Worm (Caenorhabditis elegans): ENCODE measurements around the gene acp-1.

The acp-1 gene

DNA sequence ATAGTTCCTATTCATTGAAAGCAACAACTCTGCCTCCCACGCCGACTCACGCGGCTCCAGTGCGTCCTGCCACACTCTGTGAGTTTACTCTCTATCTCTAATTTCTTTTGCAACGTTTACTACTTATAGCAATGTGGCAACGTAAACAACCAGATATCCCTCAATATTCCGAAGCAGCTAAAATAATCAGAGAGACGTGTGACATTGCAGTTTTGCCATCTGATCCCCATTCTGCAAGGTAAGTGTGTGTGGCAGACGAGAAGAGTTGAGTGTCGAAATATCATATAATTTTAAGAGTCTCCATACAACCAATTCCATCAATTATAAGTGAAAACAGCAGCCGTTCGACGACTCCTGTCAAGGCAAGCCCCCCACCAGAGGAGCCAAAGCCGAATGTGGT lies 45.4 kb downstream of the acp-1 start:
- TF ChIP-seq ztf-16 (tag; optimal IDR thresholded peaks at IDR 0.05) (no peak), pat-9 (tag; optimal IDR thresholded peaks at IDR 0.05) (no peak), elt-2 (tag; optimal IDR thresholded peaks at IDR 0.05) (no peak), syd-9 (tag; optimal IDR thresholded peaks at IDR 0.05) (no peak), hlh-6 (tag; optimal IDR thresholded peaks at IDR 0.05) (no peak), ceh-19 (GFP tag; optimal IDR thresholded peaks at IDR 0.05) (no peak), nfya-1 (tag; optimal IDR thresholded peaks at IDR 0.05) (no peak), fax-1 (tag; optimal IDR thresholded peaks at IDR 0.05) (no peak), ceh-34 (tag; optimal IDR thresholded peaks at IDR 0.05) (no peak)

DNA sequence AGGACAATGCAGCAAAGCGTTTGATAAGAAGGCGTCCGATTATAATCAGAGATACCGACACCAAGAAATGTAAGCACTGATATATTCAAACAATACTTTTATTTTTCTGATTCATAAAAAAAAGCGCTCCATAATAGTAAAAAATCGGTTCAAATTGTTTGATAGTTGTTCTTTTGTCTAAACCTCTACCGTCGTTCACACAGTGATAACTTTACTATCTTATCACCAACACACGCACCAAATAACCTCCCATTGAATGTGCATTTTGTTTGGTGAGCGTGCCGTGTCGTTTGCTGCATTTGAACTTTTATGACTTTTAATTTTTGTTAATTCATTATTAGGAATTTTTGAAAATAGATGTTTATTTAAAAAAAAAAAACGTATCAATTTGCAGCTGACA lies 51.1 kb downstream of the acp-1 start:
- TF ChIP-seq sox-4 (tag; optimal IDR thresholded peaks at IDR 0.05), result no peak
- TF ChIP-seq elt-2 (tag; optimal IDR thresholded peaks at IDR 0.05), result peak; percentile 71

Measured in whole organism, late embryonic.